Fruit fly (Drosophila melanogaster): ENCODE data around the gene oc.

The oc gene

DNA sequence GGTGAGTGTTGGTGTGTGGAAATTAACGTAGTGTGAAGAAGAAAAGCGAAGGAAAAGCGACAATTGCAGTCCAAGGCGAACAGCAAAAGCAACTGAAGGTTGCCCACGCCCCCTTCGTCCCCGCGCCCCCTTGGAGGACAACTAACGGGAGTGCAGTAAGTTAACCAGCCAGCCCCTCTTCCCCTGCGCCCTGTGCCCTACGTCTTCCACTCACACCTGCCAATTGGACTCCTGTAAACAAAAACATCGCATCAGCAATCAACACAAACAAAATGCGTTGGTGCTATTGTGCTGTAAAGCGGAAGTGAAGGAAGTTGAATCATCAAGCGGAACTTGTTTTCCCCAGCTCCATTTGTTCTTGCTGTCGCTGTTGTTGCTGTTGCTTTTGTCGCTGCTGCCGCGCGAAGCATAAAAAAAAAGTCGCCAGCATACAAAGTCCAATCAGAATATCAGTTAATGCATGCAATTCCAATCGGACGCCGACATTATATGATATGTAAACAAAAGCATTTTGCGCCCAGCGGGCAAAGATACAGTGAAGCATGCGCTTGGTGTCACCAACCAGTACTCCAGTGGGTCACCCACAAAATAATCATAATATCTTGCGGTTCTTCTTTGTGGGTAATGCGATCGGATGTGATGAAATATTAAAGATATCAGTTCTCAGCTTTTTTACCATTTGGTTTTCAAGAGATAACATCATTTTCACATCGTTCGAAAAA lies 57.9 kb downstream of the oc start:
- TF ChIP-seq Crg-1 (GFP tag; optimal IDR thresholded peaks at IDR 0.05) = no peak
- TF ChIP-seq tj (GFP tag; optimal IDR thresholded peaks at IDR 0.05) = peak; percentile 59
- peak; percentile 71 for TF ChIP-seq pad (GFP tag; optimal IDR thresholded peaks at IDR 0.05)

DNA sequence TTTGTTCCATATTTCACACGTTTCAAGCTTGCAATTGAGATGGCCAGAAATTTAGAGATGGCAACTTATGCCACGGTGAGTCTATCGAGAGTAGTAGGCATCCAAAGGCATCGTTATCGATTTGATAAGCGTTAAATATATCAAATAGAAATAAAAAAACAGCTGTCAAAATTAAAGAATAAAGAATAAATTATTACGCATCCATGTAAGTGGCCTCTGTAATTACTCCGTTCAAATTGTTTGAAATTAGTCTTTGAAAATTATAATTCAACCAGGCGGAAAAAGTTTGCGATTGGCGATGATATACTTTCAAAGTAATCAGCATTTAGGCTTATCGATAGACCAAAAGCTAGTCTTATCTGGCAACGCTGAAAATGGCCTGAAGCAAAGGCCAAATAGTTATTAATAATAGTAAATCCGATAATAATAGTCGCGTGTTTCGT lies 58.8 kb downstream of the oc start, which contains the start of the genes CG12659 and Crag:
Gene CG12659, minus strand, starts transcription at position 45 of the 443 bp plus-strand sequence.
Gene Crag, plus strand, starts transcription at position 347 of the 443 bp plus-strand sequence.
- TF ChIP-seq cic (GFP tag; optimal IDR thresholded peaks at IDR 0.05) (no peak), CG7101 (tag; optimal IDR thresholded peaks at IDR 0.05) (no peak), bab1 (GFP tag; optimal IDR thresholded peaks at IDR 0.05) (peak; percentile 9), ovo (GFP tag; optimal IDR thresholded peaks at IDR 0.05) (peak; percentile 20), CG1620 (GFP tag; optimal IDR thresholded peaks at IDR 0.05) (peak; percentile 10), CG7045 (GFP tag; optimal IDR thresholded peaks at IDR 0.05) (no peak), Crg-1 (GFP tag; optimal IDR thresholded peaks at IDR 0.05) (peak; percentile 19), CG5204 (GFP tag; optimal IDR thresholded peaks at IDR 0.05) (peak; percentile 54), Mnt (GFP tag; optimal IDR thresholded peaks at IDR 0.05) (peak; percentile 46), toe (GFP tag; optimal IDR thresholded peaks at IDR 0.05) (peak; percentile 60)

DNA sequence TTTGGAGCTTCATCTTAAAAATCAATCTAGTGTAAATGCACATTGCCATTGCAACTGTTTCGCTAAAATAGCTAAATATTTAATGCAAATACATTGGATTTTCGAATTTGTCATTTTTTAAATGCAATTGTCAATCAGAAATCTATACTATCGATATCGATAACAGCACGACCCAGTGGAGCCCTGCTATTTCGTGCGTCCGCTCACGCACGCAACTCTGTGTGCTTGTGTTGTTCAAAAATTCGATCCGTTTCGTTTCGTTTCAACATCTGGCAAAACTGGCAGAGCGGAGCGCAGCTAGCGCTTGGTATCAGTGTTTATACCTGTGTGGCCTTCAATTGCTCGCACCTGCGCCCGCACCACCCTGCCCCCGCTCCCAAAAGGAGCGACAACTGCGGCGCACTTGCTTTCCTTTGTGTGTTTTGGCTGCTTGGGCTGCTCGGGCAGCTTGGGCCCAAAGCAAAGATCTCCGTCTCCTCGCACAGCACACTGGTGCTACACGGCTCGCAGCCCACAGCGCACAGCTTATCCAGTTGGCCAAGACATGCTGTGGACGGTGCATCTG lies 61.8 kb downstream of the oc start, which contains the start of gene CG12081:
Gene CG12081, plus strand, starts transcription at position 205 of the 565 bp plus-strand sequence.
- TF ChIP-seq Crg-1 (GFP tag; optimal IDR thresholded peaks at IDR 0.05) = no peak
- TF ChIP-seq kay (GFP tag; ENCODE audit: borderline replicate concordance) = no peak
- TF ChIP-seq bab1 (GFP tag; optimal IDR thresholded peaks at IDR 0.05) = peak; percentile 50
- peak; percentile 51 for TF ChIP-seq Mnt (GFP tag; optimal IDR thresholded peaks at IDR 0.05)
- TF ChIP-seq toe (GFP tag; optimal IDR thresholded peaks at IDR 0.05) = no peak
- TF ChIP-seq cic (GFP tag; optimal IDR thresholded peaks at IDR 0.05) = no peak
- TF ChIP-seq CG5204 (GFP tag; optimal IDR thresholded peaks at IDR 0.05) = no peak
- TF ChIP-seq CG14711 (tag; optimal IDR thresholded peaks at IDR 0.05) = peak; percentile 25
- no peak for TF ChIP-seq CG11617 (GFP tag; optimal IDR thresholded peaks at IDR 0.05)
- peak; percentile 11 for TF ChIP-seq CG7101 (tag; optimal IDR thresholded peaks at IDR 0.05)
- peak; percentile 30 for TF ChIP-seq CG1620 (GFP tag; optimal IDR thresholded peaks at IDR 0.05)
- no peak for TF ChIP-seq cnc (optimal IDR thresholded peaks at IDR 0.05)

DNA sequence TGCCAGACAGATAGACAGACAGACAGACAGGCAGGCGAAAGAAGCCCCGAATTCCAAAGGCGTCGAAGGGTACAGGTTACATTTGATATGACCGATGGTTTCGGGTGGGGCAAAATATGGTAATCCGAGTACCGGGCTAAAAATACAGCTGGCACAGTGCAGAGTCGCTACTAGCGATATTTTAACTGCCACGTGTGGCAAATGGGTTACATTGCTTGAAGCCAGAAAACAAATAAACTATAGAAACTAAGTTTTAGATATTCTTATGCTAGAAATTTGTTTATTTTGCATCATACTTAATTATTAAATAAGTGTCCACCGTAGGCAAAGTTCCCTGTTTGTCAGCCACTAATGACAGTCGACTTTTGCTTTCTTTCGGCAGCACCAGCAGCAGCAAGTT lies 67.3 kb downstream of the oc start:
- TF ChIP-seq toe (GFP tag; optimal IDR thresholded peaks at IDR 0.05) = no peak
- TF ChIP-seq CG5204 (GFP tag; optimal IDR thresholded peaks at IDR 0.05) = no peak
- TF ChIP-seq CG7101 (tag; optimal IDR thresholded peaks at IDR 0.05) = no peak

DNA sequence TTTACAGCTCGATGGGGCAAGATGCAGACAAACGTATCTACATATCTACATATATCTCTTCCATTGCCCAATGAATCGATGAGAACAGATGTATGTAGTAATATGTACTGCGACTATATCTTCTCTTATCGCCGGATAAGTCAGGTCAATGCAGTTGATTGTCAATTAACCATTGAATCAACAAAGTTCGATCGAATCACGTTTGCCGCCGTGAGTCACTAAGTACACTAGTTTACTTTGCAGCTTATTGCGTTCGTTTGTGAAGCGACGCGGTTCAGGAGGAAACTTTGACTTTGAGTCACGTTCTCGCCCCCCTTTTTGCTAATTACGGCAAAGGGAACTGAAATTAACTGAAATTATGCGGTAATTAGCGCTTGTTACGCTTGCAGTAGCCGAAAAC lies 69.7 kb downstream of the oc start:
- no peak for TF ChIP-seq CG11617 (GFP tag; optimal IDR thresholded peaks at IDR 0.05)
- TF ChIP-seq Clk (GFP tag; optimal IDR thresholded peaks at IDR 0.05) = no peak
- peak; percentile 22 for TF ChIP-seq ovo (GFP tag; optimal IDR thresholded peaks at IDR 0.05)
- no peak for TF ChIP-seq kay (GFP tag; ENCODE audit: borderline replicate concordance)
- TF ChIP-seq Crg-1 (GFP tag; optimal IDR thresholded peaks at IDR 0.05) = no peak
- TF ChIP-seq CG5204 (GFP tag; optimal IDR thresholded peaks at IDR 0.05) = no peak
